Fruit fly (Drosophila melanogaster): ENCODE measurements around the gene Nup107.

- TF ChIP-seq psq (optimal IDR thresholded peaks at IDR 0.05) (no peak), insv (optimal IDR thresholded peaks at IDR 0.05) (no peak)
Measured at dm6 chr2L:10751879-10752620, 16.2 kb upstream of the Nup107 start.

Measured in Kc167 (cell line).